Worm (Caenorhabditis elegans) whole organism, young adult: ENCODE results near the gene F10D2.16.
A peak's percentile ranks its signal among the peaks of the same experiment; 100 is the strongest.

ENCODE experiments used
- C06A6.2 ChIP-seq: fragments of 200-800 bp; sonication (Bioruptor generic); conservative IDR thresholded peaks from 2 replicates; pipeline ENCODE4 v1.3.6; 2022; ENCODE audit warnings: missing genetic modification characterization, missing compliant biosample characterization
- C17E4.6 ChIP-seq: fragments of 200-800 bp; sonication (Bioruptor generic); IDR thresholded peaks from 2 replicates; pipeline ENCODE4 v1.3.6; 2022; ENCODE audit warnings: missing genetic modification reagents, missing genetic modification characterization, missing compliant biosample characterization
- F22D6.2 ChIP-seq: sonication (generic microtip); optimal IDR thresholded peaks from 2 replicates; lab custom pipeline; 2016; ENCODE audit warnings: mild to moderate bottlenecking, missing genetic modification characterization, missing compliant biosample characterization
- F23B12.7 ChIP-seq: sonication (generic microtip); optimal IDR thresholded peaks from 2 replicates; lab custom pipeline; 2017; ENCODE audit warnings: missing genetic modification characterization, mild to moderate bottlenecking, missing compliant biosample characterization, antibody characterized with exemption, moderate library complexity; ENCODE audit not compliant: insufficient read depth
- F37B4.10 ChIP-seq: fragments of 200-800 bp; sonication (Bioruptor generic); IDR thresholded peaks from 2 replicates; pipeline ENCODE4 v1.3.6; 2022; ENCODE audit warnings: missing genetic modification characterization, missing compliant biosample characterization
- F57C9.4 ChIP-seq: sonication (generic microtip); optimal IDR thresholded peaks from 2 replicates; lab custom pipeline; 2017; ENCODE audit warnings: mild to moderate bottlenecking, missing genetic modification characterization, missing compliant biosample characterization
- K11D2.4 ChIP-seq: fragments of 200-800 bp; sonication (Bioruptor generic); IDR thresholded peaks from 2 replicates; pipeline ENCODE4 v1.3.6; 2022; ENCODE audit warnings: missing genetic modification reagents, missing genetic modification characterization, missing compliant biosample characterization
- Y53F4B.3 ChIP-seq: fragments of 200-800 bp; sonication (Bioruptor generic); IDR thresholded peaks from 2 replicates; pipeline ENCODE4 v1.3.6; 2022; ENCODE audit warnings: missing genetic modification reagents, missing genetic modification characterization, missing compliant biosample characterization
- Y67H2A.10 ChIP-seq: fragments of 200-800 bp; sonication (Bioruptor generic); conservative IDR thresholded peaks from 2 replicates; pipeline ENCODE4 v1.3.6; 2022; ENCODE audit warnings: missing genetic modification reagents, missing genetic modification characterization, missing compliant biosample characterization
- aptf-2 ChIP-seq: fragments of 200-800 bp; sonication (Bioruptor generic); conservative IDR thresholded peaks from 2 replicates; pipeline ENCODE4 v1.3.6; 2022; ENCODE audit warnings: missing genetic modification reagents, missing genetic modification characterization, missing compliant biosample characterization
- atf-7 ChIP-seq: sonication (generic microtip); optimal IDR thresholded peaks from 2 replicates; lab custom pipeline; 2017; ENCODE audit warnings: mild to moderate bottlenecking, missing genetic modification characterization, missing compliant biosample characterization
- attf-3 ChIP-seq: fragments of 200-800 bp; sonication (Bioruptor generic); conservative IDR thresholded peaks from 2 replicates; pipeline ENCODE4 v1.3.6; 2022; ENCODE audit warnings: missing genetic modification reagents, missing genetic modification characterization, missing compliant biosample characterization
- ccch-3 ChIP-seq: fragments of 200-800 bp; sonication (Bioruptor generic); optimal IDR thresholded peaks from 2 replicates; lab custom pipeline; 2018; ENCODE audit warnings: mild to moderate bottlenecking, missing genetic modification characterization, missing compliant biosample characterization
- ceh-27 ChIP-seq: fragments of 200-800 bp; sonication (Bioruptor generic); optimal IDR thresholded peaks from 2 replicates; lab custom pipeline; 2018; ENCODE audit warnings: mild to moderate bottlenecking, missing genetic modification characterization, moderate library complexity, missing compliant biosample characterization
- dpff-1 ChIP-seq: sonication (generic microtip); optimal IDR thresholded peaks from 2 replicates; lab custom pipeline; 2017; ENCODE audit warnings: mild to moderate bottlenecking, missing genetic modification characterization, missing compliant biosample characterization
- egl-18 ChIP-seq: fragments of 200-800 bp; sonication (Bioruptor generic); IDR thresholded peaks from 2 replicates; pipeline ENCODE4 v1.3.6; 2022; ENCODE audit warnings: missing genetic modification reagents, missing genetic modification characterization, missing compliant biosample characterization
- egrh-3 ChIP-seq: fragments of 200-800 bp; sonication (Bioruptor generic); IDR thresholded peaks from 2 replicates; pipeline ENCODE4 v1.3.6; 2022; ENCODE audit warnings: missing genetic modification reagents, missing genetic modification characterization, missing compliant biosample characterization
- ekl-4 ChIP-seq: fragments of 200-800 bp; sonication (Bioruptor generic); IDR thresholded peaks from 2 replicates; pipeline ENCODE4 v1.3.6; 2022; ENCODE audit warnings: missing genetic modification reagents, missing genetic modification characterization, missing compliant biosample characterization
- fkh-3 ChIP-seq: sonication (generic microtip); optimal IDR thresholded peaks from 2 replicates; lab custom pipeline; 2016; ENCODE audit warnings: mild to moderate bottlenecking, missing genetic modification characterization, missing compliant biosample characterization
- hlh-12 ChIP-seq: sonication (generic microtip); optimal IDR thresholded peaks from 2 replicates; lab custom pipeline; 2016; ENCODE audit warnings: missing genetic modification characterization, missing compliant biosample characterization
- hmg-1.2 ChIP-seq: fragments of 200-800 bp; sonication (Bioruptor generic); IDR thresholded peaks from 2 replicates; pipeline ENCODE4 v1.3.6; 2022; ENCODE audit warnings: missing genetic modification reagents, missing genetic modification characterization, missing compliant biosample characterization
- hmg-20 ChIP-seq: fragments of 200-800 bp; sonication (Bioruptor generic); IDR thresholded peaks from 2 replicates; pipeline ENCODE4 v1.3.6; 2022; ENCODE audit warnings: missing genetic modification reagents, missing genetic modification characterization, missing compliant biosample characterization
- hrde-1 ChIP-seq: sonication (generic microtip); optimal IDR thresholded peaks from 2 replicates; lab custom pipeline; 2016; ENCODE audit warnings: missing genetic modification characterization, mild to moderate bottlenecking, missing compliant biosample characterization, moderate library complexity, missing genotype, missing genetic modification reagents, borderline replicate concordance
- lin-35 ChIP-seq, 3 experiments: fragments of 150-350 bp in 2 of 3; sonication (generic microtip) in 1 of 3; optimal IDR thresholded peaks; 2 replicates each; lab custom pipeline; 2014 to 2018; ENCODE audit warnings: missing biosample characterization in 3 of 3, missing genetic modification characterization in 3 of 3, missing genetic modification reagents in 3 of 3
- lin-54 ChIP-seq: fragments of 200-800 bp; sonication (Bioruptor generic); optimal IDR thresholded peaks from 2 replicates; lab custom pipeline; 2018; ENCODE audit warnings: mild to moderate bottlenecking, missing genetic modification characterization, missing compliant biosample characterization
- madf-3 ChIP-seq: fragments of 200-800 bp; sonication (Bioruptor generic); IDR thresholded peaks from 2 replicates; pipeline ENCODE4 v1.3.6; 2022; ENCODE audit warnings: missing genetic modification reagents, missing genetic modification characterization, missing compliant biosample characterization
- nhr-120 ChIP-seq: fragments of 200-800 bp; sonication (Bioruptor generic); IDR thresholded peaks from 2 replicates; pipeline ENCODE4 v1.3.6; 2022; ENCODE audit warnings: missing genetic modification characterization, missing compliant biosample characterization
- somi-1 ChIP-seq: fragments of 200-800 bp; sonication (Bioruptor generic); optimal IDR thresholded peaks from 2 replicates; lab custom pipeline; 2018; ENCODE audit warnings: mild to moderate bottlenecking, missing genetic modification characterization, missing compliant biosample characterization
- tlf-1 ChIP-seq: fragments of 200-800 bp; sonication (Bioruptor generic); optimal IDR thresholded peaks from 2 replicates; lab custom pipeline; 2018; ENCODE audit warnings: mild to moderate bottlenecking, missing genetic modification characterization, missing compliant biosample characterization
- zfh-2 ChIP-seq: fragments of 200-800 bp; sonication (Bioruptor generic); conservative IDR thresholded peaks from 2 replicates; pipeline ENCODE4 v1.3.6; 2022; ENCODE audit warnings: missing genetic modification reagents, missing genetic modification characterization, missing compliant biosample characterization
- ztf-3 ChIP-seq: fragments of 200-800 bp; sonication (Bioruptor generic); optimal IDR thresholded peaks from 2 replicates; lab custom pipeline; 2018; ENCODE audit warnings: mild to moderate bottlenecking, missing genetic modification characterization, missing compliant biosample characterization

Gene F10D2.16

DNA sequence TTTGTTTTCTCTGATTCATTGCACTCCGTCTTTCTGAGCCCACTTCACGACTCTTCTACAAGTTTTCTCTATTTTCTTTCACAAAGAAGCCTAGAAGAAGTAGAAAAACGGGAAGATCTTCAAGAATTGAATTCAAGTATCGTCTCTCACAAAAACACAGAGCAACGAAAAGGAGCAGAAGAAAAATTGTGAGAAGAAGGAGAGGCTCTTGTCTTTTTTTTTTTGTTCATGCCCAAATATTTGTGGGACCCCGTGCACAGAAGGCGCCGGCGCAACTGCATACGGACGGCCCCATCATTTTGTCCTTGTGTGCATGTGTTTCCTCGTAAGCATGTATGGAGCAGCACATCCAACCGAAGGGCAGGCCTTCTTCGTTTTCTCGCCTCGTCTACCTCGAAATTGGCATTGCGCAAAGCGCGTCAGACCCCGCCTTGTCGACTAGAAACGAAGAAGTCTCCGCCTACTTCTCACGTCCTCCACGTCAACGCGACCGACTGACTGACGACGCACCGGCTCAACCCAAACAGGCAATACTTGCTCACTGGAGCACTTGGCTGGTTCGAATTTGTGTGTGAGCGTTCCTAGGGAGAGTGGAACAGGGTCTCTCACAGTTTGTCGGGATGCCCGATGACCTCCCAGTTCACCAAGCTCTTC lies 27.4 kb upstream of the F10D2.16 start:
- TF ChIP-seq zfh-2 = peak; percentile 67; the same call in 1 of the 2 replicates
- TF ChIP-seq egl-18 (GFP tag; lab: Robert Waterston, UW) = 0 out of 2 replicates have a peak, but pooled peaks have one; percentile 65
- TF ChIP-seq hmg-1.2 = no peak
- no peak for TF ChIP-seq atf-7 (tag; lab: Kevin White, UChicago)

DNA sequence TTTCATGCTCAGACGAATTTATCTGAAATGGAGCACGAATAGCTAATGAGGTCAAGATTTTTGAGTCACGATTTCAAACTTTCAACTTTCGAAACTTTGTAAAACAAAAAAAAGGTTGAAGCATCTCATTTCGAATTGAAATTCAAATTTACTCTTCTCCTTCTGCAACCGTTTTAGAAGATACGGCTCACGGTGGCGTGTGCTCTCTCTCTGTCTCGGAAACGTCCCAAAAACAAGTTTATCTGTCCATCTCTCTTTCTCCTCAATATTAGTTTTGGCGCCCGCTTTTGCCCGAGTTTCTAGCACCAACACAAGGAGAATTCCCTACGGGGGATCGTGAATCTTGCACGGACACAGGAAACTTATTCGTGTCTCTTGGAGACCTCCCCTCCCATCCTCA lies 23.7 kb upstream of the F10D2.16 start:
- no peak for TF ChIP-seq K11D2.4
- TF ChIP-seq F37B4.10 (GFP tag; lab: Robert Waterston, UW) = no peak
- TF ChIP-seq egrh-3 (GFP tag; lab: Robert Waterston, UW) = no peak
- TF ChIP-seq hlh-12 (tag; lab: Kevin White, UChicago) = no peak

DNA sequence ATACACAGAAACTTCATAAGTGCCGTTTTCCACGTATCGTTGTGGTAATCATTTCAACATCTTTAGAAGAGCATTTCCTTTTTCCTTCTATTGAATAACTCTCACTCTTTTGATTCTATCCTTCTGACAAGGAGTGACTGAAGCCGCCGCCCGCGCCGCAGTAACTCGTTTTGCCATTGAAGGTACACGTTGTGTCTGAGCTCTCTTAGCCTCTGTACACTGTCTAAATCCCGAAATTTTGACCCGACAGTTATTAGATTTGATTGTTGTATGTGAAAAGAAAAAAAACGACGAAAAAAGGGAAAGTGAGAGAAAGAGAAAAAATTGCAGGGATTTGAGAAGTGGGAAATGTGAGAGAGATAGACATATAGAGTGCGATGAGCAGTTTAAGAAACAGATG lies 22.8 kb upstream of the F10D2.16 start:
- no peak for TF ChIP-seq C06A6.2 (GFP tag; lab: Robert Waterston, UW)
- TF ChIP-seq, all 124 proteins: peak for 0

DNA sequence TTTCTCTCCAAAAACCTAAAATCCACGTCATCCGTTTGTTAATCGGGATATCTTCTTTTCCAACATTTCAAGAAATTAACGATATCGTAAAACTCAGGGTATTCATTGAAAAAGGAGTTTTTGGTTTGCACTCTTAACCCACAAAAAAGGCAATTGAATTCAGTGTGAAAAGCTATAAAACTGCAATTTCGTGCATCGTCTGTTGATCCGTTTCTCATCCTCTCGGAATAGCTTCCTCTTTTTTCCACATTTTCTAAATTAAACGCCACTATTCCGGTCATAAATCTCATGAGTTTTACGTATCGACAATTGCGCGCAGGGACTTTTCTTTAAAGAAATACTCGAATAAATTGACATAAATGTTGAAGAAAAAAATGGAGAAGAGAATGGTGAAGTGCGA lies 21.8 kb upstream of the F10D2.16 start:
- TF ChIP-seq ceh-27 (peak; percentile 45), nhr-120 (GFP tag; lab: Robert Waterston, UW) (no peak)

DNA sequence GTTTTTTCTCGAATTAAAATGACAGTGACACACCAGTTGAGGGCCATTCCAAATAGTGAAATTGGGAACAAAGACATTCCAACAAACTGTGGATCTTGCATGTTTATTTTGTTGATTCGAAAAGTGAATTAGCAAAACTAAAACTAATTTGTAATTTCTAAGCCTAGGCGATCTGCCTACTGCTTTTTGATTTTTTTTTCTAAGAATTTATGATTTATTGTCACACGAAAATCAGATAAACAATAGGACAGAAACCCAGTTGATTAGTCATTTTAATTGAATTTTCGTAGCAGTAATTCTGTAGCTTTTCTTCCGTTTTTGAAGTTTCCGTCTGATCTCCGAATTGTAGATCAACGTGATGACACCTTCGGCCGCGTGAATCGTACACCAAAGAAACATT lies 15.3 kb upstream of the F10D2.16 start, which contains the start of gene srx-33:
Gene srx-33, minus strand, starts transcription at position 101 of the 400 bp plus-strand sequence.
- no peak for TF ChIP-seq lin-35 (GFP tag; optimal IDR thresholded peaks at IDR 0.05; lab: Kevin White, UChicago)
- TF ChIP-seq F22D6.2 (tag; lab: Kevin White, UChicago) = no peak
- no peak for TF ChIP-seq C17E4.6 (GFP tag; lab: Robert Waterston, UW)
- no peak for TF ChIP-seq dpff-1 (tag; lab: Kevin White, UChicago)
- no peak for TF ChIP-seq aptf-2
- TF ChIP-seq hrde-1 (tag; lab: Kevin White, UChicago) = no peak
- TF ChIP-seq F23B12.7 = no peak
- no peak for TF ChIP-seq ccch-3 (GFP tag; lab: Kevin White, UChicago)

DNA sequence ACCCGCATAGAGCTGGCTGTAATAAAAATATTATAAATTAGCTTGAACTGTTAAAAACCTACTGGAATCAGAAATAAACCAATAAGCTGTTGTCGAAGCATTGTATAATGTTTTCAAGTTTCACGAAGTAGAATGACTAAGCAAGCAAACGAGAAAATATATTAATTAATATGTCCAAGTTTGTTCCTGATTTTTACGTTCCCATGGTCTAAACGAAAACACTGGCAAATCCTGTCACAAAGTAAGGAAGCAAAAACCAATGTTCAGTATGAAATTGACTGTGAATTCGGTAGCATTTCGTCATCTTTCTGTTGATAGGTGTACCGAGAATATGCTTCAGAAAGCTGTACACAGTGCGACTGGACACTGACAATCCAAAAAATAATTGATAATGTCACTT lies 13.9 kb upstream of the F10D2.16 start, which contains the start of gene srx-34:
Gene srx-34, minus strand, starts transcription at position 101 of the 400 bp plus-strand sequence.
- no peak for TF ChIP-seq hmg-20 (GFP tag; lab: Robert Waterston, UW)
- no peak for TF ChIP-seq Y53F4B.3 (GFP tag; lab: Robert Waterston, UW)
- no peak for TF ChIP-seq zfh-2
- no peak for TF ChIP-seq somi-1
- TF ChIP-seq lin-54 (GFP tag; lab: Kevin White, UChicago) = no peak
- no peak for TF ChIP-seq Y67H2A.10 (GFP tag; lab: Robert Waterston, UW)
- no peak for TF ChIP-seq attf-3 (GFP tag; lab: Robert Waterston, UW)
- TF ChIP-seq madf-3 (GFP tag; lab: Robert Waterston, UW) = no peak
- TF ChIP-seq ztf-3 (GFP tag; lab: Kevin White, UChicago) = no peak
- TF ChIP-seq, all 124 proteins: peak for 0

DNA sequence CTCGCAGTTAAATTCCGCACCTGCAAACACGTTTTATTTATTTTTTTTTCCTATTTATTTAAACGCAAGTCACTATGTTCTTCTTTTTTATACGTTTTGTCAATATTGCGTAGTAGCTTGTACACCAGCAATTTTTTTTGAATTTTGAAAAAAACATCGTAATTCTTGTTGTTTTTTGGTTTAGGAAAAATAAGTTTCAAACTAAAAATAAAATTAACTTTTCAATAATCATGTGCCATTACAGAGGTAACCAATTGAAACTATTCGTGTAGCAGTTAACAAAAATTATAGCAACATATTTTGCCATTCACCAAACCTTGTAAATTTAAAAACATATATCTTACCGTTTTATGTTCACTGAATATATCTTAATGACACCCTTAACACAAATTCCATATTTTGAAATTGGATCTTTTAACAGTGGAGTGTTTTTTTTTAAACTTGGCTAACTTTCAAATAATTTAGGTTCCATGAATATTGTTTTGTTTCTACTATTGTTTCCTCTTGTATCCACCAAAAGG lies 10.8 kb upstream of the F10D2.16 start, which contains the start of gene lmd-5:
Gene lmd-5, plus strand, starts transcription at position 471 of the 521 bp plus-strand sequence.
- TF ChIP-seq ekl-4 (GFP tag; lab: Robert Waterston, UW) = no peak
- TF ChIP-seq tlf-1 (GFP tag; lab: Kevin White, UChicago) = no peak
- no peak for TF ChIP-seq F57C9.4 (tag; lab: Kevin White, UChicago)
- no peak for TF ChIP-seq fkh-3
- TF ChIP-seq egl-18 (GFP tag; lab: Robert Waterston, UW) = no peak
